Fruit fly (Drosophila melanogaster) whole organism, wandering third instar larva: Measurements from ENCODE around the gene nom.

Experiments
- Dfd ChIP-seq: fragments of >200 bp; optimal IDR thresholded peaks from 2 replicates; lab custom pipeline; 2017; ENCODE audit warnings: missing biosample characterization, missing genetic modification characterization
- HLH106 ChIP-seq: fragments of 200-800 bp; optimal IDR thresholded peaks from 3 replicates; lab custom pipeline; 2019; ENCODE audit warnings: missing biosample characterization, mild to moderate bottlenecking, missing genetic modification characterization, moderate library complexity
- tai ChIP-seq: sonication (Bioruptor generic); optimal IDR thresholded peaks from 2 replicates; lab custom pipeline; 2016; ENCODE audit warnings: missing biosample characterization, missing genetic modification characterization
- usp ChIP-seq: fragments of >200 bp; optimal IDR thresholded peaks from 2 replicates; lab custom pipeline; 2017; ENCODE audit warnings: missing biosample characterization, missing genetic modification characterization

dm6 chr3R:8707166-8707565 is 15.8 kb upstream of the nom start:
- TF ChIP-seq tai (no peak), Dfd (no peak), usp (GFP tag; lab: Kevin White, UChicago) (no peak), HLH106 (tag; lab: Kevin White, UChicago) (no peak)
